Worm (Caenorhabditis elegans) whole organism, early embryonic: ENCODE measurements around the gene ptr-5.

Experiments
- B0310.2 ChIP-seq: sonication (generic microtip); optimal IDR thresholded peaks from 2 replicates; lab custom pipeline; 2016; ENCODE audit warnings: mild to moderate bottlenecking, missing genetic modification characterization, missing compliant biosample characterization
- F13C5.2 ChIP-seq: sonication (generic microtip); optimal IDR thresholded peaks from 2 replicates; lab custom pipeline; 2017; ENCODE audit warnings: mild to moderate bottlenecking, missing genetic modification characterization, inconsistent platforms, missing compliant biosample characterization
- aly-1 ChIP-seq: sonication (generic microtip); optimal IDR thresholded peaks from 2 replicates; lab custom pipeline; 2016; ENCODE audit warnings: missing genetic modification characterization, missing compliant biosample characterization
- ama-1 ChIP-seq: fragments of 150-350 bp; optimal IDR thresholded peaks from 2 replicates; lab custom pipeline; 2014
- ceh-13 ChIP-seq: fragments of 200-800 bp; sonication (Bioruptor generic); optimal IDR thresholded peaks from 2 replicates; lab custom pipeline; 2018; ENCODE audit warnings: mild to moderate bottlenecking, missing genetic modification characterization, missing compliant biosample characterization
- ceh-36 ChIP-seq: sonication (generic microtip); optimal IDR thresholded peaks from 2 replicates; lab custom pipeline; 2016; ENCODE audit warnings: missing genetic modification characterization, inconsistent platforms, missing compliant biosample characterization
- ets-7 ChIP-seq: sonication (generic microtip); optimal IDR thresholded peaks from 2 replicates; lab custom pipeline; 2016; ENCODE audit warnings: missing genotype, missing genetic modification characterization, missing compliant biosample characterization
- flt-1 ChIP-seq: fragments of 200-800 bp; sonication (Bioruptor generic); IDR thresholded peaks from 2 replicates; pipeline ENCODE4 v1.3.6; 2022; ENCODE audit warnings: missing genetic modification characterization, missing compliant biosample characterization
- hmbx-1 ChIP-seq: sonication (generic microtip); optimal IDR thresholded peaks from 2 replicates; lab custom pipeline; 2016; ENCODE audit warnings: mild to moderate bottlenecking, missing genetic modification characterization, missing compliant biosample characterization
- hmg-4 ChIP-seq: fragments of 200-800 bp; sonication (Bioruptor generic); optimal IDR thresholded peaks from 2 replicates; lab custom pipeline; 2018; ENCODE audit warnings: mild to moderate bottlenecking, missing genetic modification characterization, missing compliant biosample characterization
- hnd-1 ChIP-seq: sonication (generic microtip); optimal IDR thresholded peaks from 2 replicates; lab custom pipeline; 2016; ENCODE audit warnings: missing genetic modification characterization, missing compliant biosample characterization
- pes-1 ChIP-seq: fragments of 200-800 bp; sonication (Bioruptor generic); IDR thresholded peaks from 2 replicates; pipeline ENCODE4 v1.3.6; 2022; ENCODE audit warnings: missing genetic modification reagents, missing genetic modification characterization, missing compliant biosample characterization
- scrt-1 ChIP-seq: fragments of 200-800 bp; sonication (Bioruptor generic); IDR thresholded peaks from 2 replicates; pipeline ENCODE4 v1.3.6; 2022; ENCODE audit warnings: missing genetic modification characterization, missing compliant biosample characterization
- sea-1 ChIP-seq: fragments of 200-800 bp; sonication (Bioruptor generic); conservative IDR thresholded peaks from 2 replicates; pipeline ENCODE4 v1.3.6; 2022; ENCODE audit warnings: missing genetic modification characterization, missing compliant biosample characterization
- tbx-11 ChIP-seq: fragments of 200-800 bp; sonication (Bioruptor generic); IDR thresholded peaks from 2 replicates; pipeline ENCODE4 v1.3.6; 2022; ENCODE audit warnings: missing genetic modification characterization, missing compliant biosample characterization
- tbx-37 ChIP-seq: fragments of 200-800 bp; sonication (Bioruptor generic); conservative IDR thresholded peaks from 2 replicates; pipeline ENCODE4 v1.3.6; 2022; ENCODE audit warnings: missing genetic modification reagents, missing genetic modification characterization, missing compliant biosample characterization
- tra-4 ChIP-seq: sonication (generic microtip); optimal IDR thresholded peaks from 2 replicates; lab custom pipeline; 2017; ENCODE audit warnings: missing genetic modification characterization, missing compliant biosample characterization

ptr-5 gene

ce11 chrX:17356748-17357147 lies 38.4 kb downstream of the ptr-5 start:
- TF ChIP-seq tra-4 (no peak), hmbx-1 (tag; lab: Kevin White, UChicago) (no peak), pes-1 (GFP tag; lab: Robert Waterston, UW) (no peak), ceh-36 (tag; lab: Kevin White, UChicago) (no peak), tbx-37 (GFP tag; lab: Robert Waterston, UW) (no peak), F13C5.2 (tag; lab: Kevin White, UChicago) (no peak), hmg-4 (GFP tag; lab: Kevin White, UChicago) (no peak), ceh-13 (GFP tag; lab: Kevin White, UChicago) (no peak), sea-1 (GFP tag; lab: Robert Waterston, UW) (no peak), ets-7 (tag; lab: Kevin White, UChicago) (no peak), aly-1 (tag; lab: Kevin White, UChicago) (no peak), ama-1 (lab: Kevin White, UChicago) (no peak)

- no peak for TF ChIP-seq tbx-11 (GFP tag; lab: Robert Waterston, UW)
- TF ChIP-seq B0310.2, result no peak
- TF ChIP-seq hmbx-1 (tag; lab: Kevin White, UChicago), result no peak
- no peak for TF ChIP-seq ama-1 (lab: Kevin White, UChicago)
- TF ChIP-seq tbx-37 (GFP tag; lab: Robert Waterston, UW), result no peak
- TF ChIP-seq ceh-36 (tag; lab: Kevin White, UChicago), result no peak
- TF ChIP-seq scrt-1, result no peak
- TF ChIP-seq hmg-4 (GFP tag; lab: Kevin White, UChicago), result no peak
- TF ChIP-seq hnd-1 (tag; lab: Kevin White, UChicago), result no peak
- no peak for TF ChIP-seq tra-4
- TF ChIP-seq ceh-13 (GFP tag; lab: Kevin White, UChicago), result no peak
- TF ChIP-seq aly-1 (tag; lab: Kevin White, UChicago), result no peak
- no peak for TF ChIP-seq ets-7 (tag; lab: Kevin White, UChicago)
- no peak for TF ChIP-seq flt-1
- TF ChIP-seq pes-1 (GFP tag; lab: Robert Waterston, UW), result no peak
- TF ChIP-seq F13C5.2 (tag; lab: Kevin White, UChicago), result no peak
- no peak for TF ChIP-seq sea-1 (GFP tag; lab: Robert Waterston, UW)
These were observed 41.1 kb downstream of the ptr-5 start, which contains the start of gene npr-36 for ce11 chrX:17359452-17359851. Gene npr-36, plus strand, starts transcription at chrX:17359752.

- TF ChIP-seq hmg-4 (GFP tag; lab: Kevin White, UChicago), result no peak
- no peak for TF ChIP-seq ceh-36 (tag; lab: Kevin White, UChicago)
- TF ChIP-seq hmbx-1 (tag; lab: Kevin White, UChicago), result no peak
- TF ChIP-seq tbx-37 (GFP tag; lab: Robert Waterston, UW), result no peak
- no peak for TF ChIP-seq ama-1 (lab: Kevin White, UChicago)
- no peak for TF ChIP-seq hnd-1 (tag; lab: Kevin White, UChicago)
- TF ChIP-seq tra-4, result no peak
- no peak for TF ChIP-seq aly-1 (tag; lab: Kevin White, UChicago)
- no peak for TF ChIP-seq sea-1 (GFP tag; lab: Robert Waterston, UW)
- TF ChIP-seq B0310.2, result no peak
- no peak for TF ChIP-seq F13C5.2 (tag; lab: Kevin White, UChicago)
- TF ChIP-seq flt-1, result no peak
These were observed 44.1 kb downstream of the ptr-5 start, which contains the start of gene F10D7.11 for ce11 chrX:17362529-17362928. Gene F10D7.11, plus strand, starts transcription at chrX:17362829.

ce11 chrX:17363491-17363890 lies 45.1 kb downstream of the ptr-5 start:
- TF ChIP-seq sea-1 (GFP tag; lab: Robert Waterston, UW) (no peak), pes-1 (GFP tag; lab: Robert Waterston, UW) (no peak), flt-1 (no peak), aly-1 (tag; lab: Kevin White, UChicago) (no peak), ceh-36 (tag; lab: Kevin White, UChicago) (no peak), scrt-1 (no peak), ets-7 (tag; lab: Kevin White, UChicago) (no peak), hmbx-1 (tag; lab: Kevin White, UChicago) (no peak), F13C5.2 (tag; lab: Kevin White, UChicago) (no peak), tra-4 (no peak)

ce11 chrX:17368542-17368941 lies 50.2 kb downstream of the ptr-5 start, which contains the start of gene mfsd-10:
Gene mfsd-10, minus strand, starts transcription at chrX:17368642.
- TF ChIP-seq aly-1 (tag; lab: Kevin White, UChicago), result no peak
- no peak for TF ChIP-seq sea-1 (GFP tag; lab: Robert Waterston, UW)
- no peak for TF ChIP-seq ceh-13 (GFP tag; lab: Kevin White, UChicago)
- TF ChIP-seq ets-7 (tag; lab: Kevin White, UChicago), result no peak
- TF ChIP-seq tbx-37 (GFP tag; lab: Robert Waterston, UW), result no peak
- no peak for TF ChIP-seq hmg-4 (GFP tag; lab: Kevin White, UChicago)
- no peak for TF ChIP-seq F13C5.2 (tag; lab: Kevin White, UChicago)
- no peak for TF ChIP-seq ceh-36 (tag; lab: Kevin White, UChicago)
- TF ChIP-seq scrt-1, result no peak
- no peak for TF ChIP-seq tbx-11 (GFP tag; lab: Robert Waterston, UW)

- no peak for TF ChIP-seq tbx-11 (GFP tag; lab: Robert Waterston, UW)
- no peak for TF ChIP-seq hmbx-1 (tag; lab: Kevin White, UChicago)
- TF ChIP-seq hmg-4 (GFP tag; lab: Kevin White, UChicago), result no peak
- TF ChIP-seq scrt-1, result no peak
- TF ChIP-seq sea-1 (GFP tag; lab: Robert Waterston, UW), result no peak
- no peak for TF ChIP-seq hnd-1 (tag; lab: Kevin White, UChicago)
- no peak for TF ChIP-seq ceh-13 (GFP tag; lab: Kevin White, UChicago)
- TF ChIP-seq ceh-36 (tag; lab: Kevin White, UChicago), result no peak
- TF ChIP-seq ama-1 (lab: Kevin White, UChicago), result no peak
- TF ChIP-seq flt-1, result no peak
- TF ChIP-seq B0310.2, result no peak
- no peak for TF ChIP-seq ets-7 (tag; lab: Kevin White, UChicago)
- TF ChIP-seq pes-1 (GFP tag; lab: Robert Waterston, UW), result no peak
- no peak for TF ChIP-seq F13C5.2 (tag; lab: Kevin White, UChicago)
- no peak for TF ChIP-seq aly-1 (tag; lab: Kevin White, UChicago)
- TF ChIP-seq tra-4, result no peak
- TF ChIP-seq tbx-37 (GFP tag; lab: Robert Waterston, UW), result no peak
These were observed 51.1 kb downstream of the ptr-5 start for ce11 chrX:17369514-17369913.

- TF ChIP-seq pes-1 (GFP tag; lab: Robert Waterston, UW), result no peak
- no peak for TF ChIP-seq tra-4
- TF ChIP-seq scrt-1, result no peak
- no peak for TF ChIP-seq tbx-37 (GFP tag; lab: Robert Waterston, UW)
- no peak for TF ChIP-seq hnd-1 (tag; lab: Kevin White, UChicago)
- TF ChIP-seq hmbx-1 (tag; lab: Kevin White, UChicago), result no peak
- TF ChIP-seq F13C5.2 (tag; lab: Kevin White, UChicago), result no peak
- no peak for TF ChIP-seq sea-1 (GFP tag; lab: Robert Waterston, UW)
- no peak for TF ChIP-seq ets-7 (tag; lab: Kevin White, UChicago)
- TF ChIP-seq tbx-11 (GFP tag; lab: Robert Waterston, UW), result no peak
- no peak for TF ChIP-seq flt-1
- no peak for TF ChIP-seq ceh-13 (GFP tag; lab: Kevin White, UChicago)
- no peak for TF ChIP-seq ama-1 (lab: Kevin White, UChicago)
These were observed 55.6 kb downstream of the ptr-5 start for ce11 chrX:17373955-17374354.
